Worm (Caenorhabditis elegans): Measurements from ENCODE around the gene T08G3.11.

ce11 chrV:16488172-16488571, 9.0 kb upstream of the T08G3.11 start, which contains the start of gene sqst-4:
- TF ChIP-seq egl-27 (tag; optimal IDR thresholded peaks at IDR 0.05), result no peak
- TF ChIP-seq snpc-4 (tag; optimal IDR thresholded peaks at IDR 0.05), result no peak
- no peak for TF ChIP-seq aha-1 (tag; optimal IDR thresholded peaks at IDR 0.05)
- TF ChIP-seq dpl-1 (GFP tag; optimal IDR thresholded peaks at IDR 0.05), result no peak
- TF ChIP-seq pag-3 (tag; optimal IDR thresholded peaks at IDR 0.05; ENCODE audit: borderline replicate concordance, insufficient read depth), result no peak
- TF ChIP-seq fos-1 (tag; optimal IDR thresholded peaks at IDR 0.05), result no peak
